Worm (Caenorhabditis elegans): ENCODE results near the gene ttbk-6.

DNA sequence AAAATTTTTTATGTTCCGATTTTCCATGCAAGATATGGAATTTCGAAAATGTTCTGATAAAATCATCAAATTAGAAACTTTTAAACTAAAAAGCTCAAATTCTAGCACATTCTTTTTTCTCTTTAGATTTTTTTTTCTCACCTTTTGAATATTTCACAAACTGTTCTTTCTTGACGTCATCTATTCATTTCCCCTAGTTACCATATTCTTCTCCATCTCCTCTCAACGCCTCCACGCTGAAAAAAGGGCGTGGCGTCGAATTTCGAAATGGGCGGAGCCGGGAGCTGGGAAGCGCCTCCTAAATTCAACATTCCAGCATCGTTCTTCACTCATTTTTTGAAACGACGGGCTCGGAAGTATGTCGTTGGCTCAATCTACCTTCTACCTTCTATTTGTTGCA is 32.4 kb upstream of the ttbk-6 start, which contains the start of gene nlp-43:
- TF ChIP-seq zfp-3 (GFP tag; conservative IDR thresholded peaks at IDR 0.05) (no peak), lir-3 (tag; optimal IDR thresholded peaks at IDR 0.05) (no peak), daf-16 (GFP tag; optimal IDR thresholded peaks at IDR 0.05) (no peak), daf-16 (tag; optimal IDR thresholded peaks at IDR 0.05) (no peak), ces-1 (GFP tag; optimal IDR thresholded peaks at IDR 0.05) (no peak), ceh-82 (tag; optimal IDR thresholded peaks at IDR 0.05) (no peak), ztf-11 (tag; optimal IDR thresholded peaks at IDR 0.05) (no peak), cey-2 (tag; optimal IDR thresholded peaks at IDR 0.05; ENCODE audit: borderline replicate concordance, insufficient read depth) (no peak), F37D6.2 (tag; optimal IDR thresholded peaks at IDR 0.05) (no peak), nhr-28 (tag; optimal IDR thresholded peaks at IDR 0.05) (no peak), mdt-29 (GFP tag; IDR thresholded peaks at IDR 0.05) (no peak), F26F4.8 (GFP tag; conservative IDR thresholded peaks at IDR 0.05) (no peak), ZK546.5 (tag; optimal IDR thresholded peaks at IDR 0.05) (no peak)
